Worm (Caenorhabditis elegans) whole organism, L4 larva: ENCODE data around the gene F44A2.7.

ENCODE experiments used
- Y75B8A.6 ChIP-seq: fragments of 200-800 bp; sonication (Bioruptor generic); IDR thresholded peaks from 2 replicates; pipeline ENCODE4 v1.3.6; 2022; ENCODE audit warnings: missing genetic modification reagents, missing genetic modification characterization, missing compliant biosample characterization
- pqm-1 ChIP-seq: sonication (generic microtip); optimal IDR thresholded peaks from 2 replicates; lab custom pipeline; 2017; ENCODE audit warnings: missing biosample characterization, missing genetic modification characterization

DNA sequence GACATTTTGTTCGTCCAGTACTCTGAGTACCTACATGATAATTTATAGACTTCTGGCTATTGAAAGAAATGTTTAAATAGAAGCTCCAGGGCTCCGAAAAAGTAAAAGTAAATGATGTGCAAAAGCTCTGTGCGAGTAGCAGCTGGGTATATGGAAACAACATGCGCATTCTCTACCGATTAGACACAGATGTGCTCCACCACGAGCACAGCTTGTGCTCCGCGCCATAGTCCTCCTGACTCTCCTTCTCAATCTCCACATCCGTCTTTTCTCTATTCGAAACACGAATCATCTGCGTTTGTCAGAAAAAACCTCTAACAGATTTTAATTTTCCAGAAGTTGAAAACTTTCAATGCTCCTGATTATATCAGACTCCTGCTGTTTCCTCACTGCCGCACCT is 37.8 kb upstream of the F44A2.7 start:
- no peak for TF ChIP-seq Y75B8A.6 (GFP tag; lab: Robert Waterston, UW)
- no peak for TF ChIP-seq pqm-1 (tag; lab: Kevin White, UChicago)
